Fruit fly (Drosophila melanogaster): ENCODE data around the gene Zcchc7.

The Zcchc7 gene

dm6 chr3L:16818063-16818462 is 27.1 kb upstream of the Zcchc7 start:
- TF ChIP-seq CTCF (optimal IDR thresholded peaks at IDR 0.05) (no peak), CG8478 (optimal IDR thresholded peaks at IDR 0.05) (no peak)

dm6 chr3L:16824725-16825124 is 20.5 kb upstream of the Zcchc7 start:
- TF ChIP-seq CTCF (optimal IDR thresholded peaks at IDR 0.05) (no peak), CG8478 (optimal IDR thresholded peaks at IDR 0.05) (no peak)

- TF ChIP-seq CTCF (optimal IDR thresholded peaks at IDR 0.05) = no peak
- no peak for TF ChIP-seq CG8478 (optimal IDR thresholded peaks at IDR 0.05)
Observed at dm6 chr3L:16825195-16825594, 20.0 kb upstream of the Zcchc7 start.

dm6 chr3L:16828967-16829366 is 16.2 kb upstream of the Zcchc7 start, which contains the start of gene CG13024:
Gene CG13024 (minus strand): TSS chr3L:16829074.
- TF ChIP-seq CG8478 (optimal IDR thresholded peaks at IDR 0.05) = no peak
- TF ChIP-seq CTCF (optimal IDR thresholded peaks at IDR 0.05) = no peak

dm6 chr3L:16829983-16830382 is 15.2 kb upstream of the Zcchc7 start:
- TF ChIP-seq CTCF (optimal IDR thresholded peaks at IDR 0.05) (no peak), CG8478 (optimal IDR thresholded peaks at IDR 0.05) (no peak)

- TF ChIP-seq CG8478 (optimal IDR thresholded peaks at IDR 0.05) = no peak
- no peak for TF ChIP-seq CTCF (optimal IDR thresholded peaks at IDR 0.05)
Observed at dm6 chr3L:16836732-16837131, 8.5 kb upstream of the Zcchc7 start.

dm6 chr3L:16840540-16840939 is 4.6 kb upstream of the Zcchc7 start:
- TF ChIP-seq CTCF (optimal IDR thresholded peaks at IDR 0.05) (no peak), CG8478 (optimal IDR thresholded peaks at IDR 0.05) (no peak)

dm6 chr3L:16842087-16842567 is 3.1 kb upstream of the Zcchc7 start, which contains the start of gene TSG101:
Gene TSG101 (plus strand): TSS chr3L:16842294.
- TF ChIP-seq CTCF (optimal IDR thresholded peaks at IDR 0.05) = peak in 1 of 2 experiments; percentile 18
- no peak for TF ChIP-seq CG8478 (optimal IDR thresholded peaks at IDR 0.05)

dm6 chr3L:16842952-16843351 is 2.2 kb upstream of the Zcchc7 start:
- no peak for TF ChIP-seq CTCF (optimal IDR thresholded peaks at IDR 0.05)
- no peak for TF ChIP-seq CG8478 (optimal IDR thresholded peaks at IDR 0.05)

- TF ChIP-seq CTCF (optimal IDR thresholded peaks at IDR 0.05) = no peak
- no peak for TF ChIP-seq CG8478 (optimal IDR thresholded peaks at IDR 0.05)
Observed at dm6 chr3L:16845607-16846277, 556 bp downstream of the Zcchc7 start, which contains the start of gene CG32161. Gene CG32161 (plus strand): TSS chr3L:16846227.

- no peak for TF ChIP-seq CG8478 (optimal IDR thresholded peaks at IDR 0.05)
- no peak for TF ChIP-seq CTCF (optimal IDR thresholded peaks at IDR 0.05)
Observed at dm6 chr3L:16851566-16851965, 6.4 kb downstream of the Zcchc7 start.

dm6 chr3L:16853533-16854386 is 8.6 kb downstream of the Zcchc7 start, which contains the start of gene sina:
Gene sina (plus strand): TSS chr3L:16853751.
- TF ChIP-seq CTCF (optimal IDR thresholded peaks at IDR 0.05) (peak; percentile 11 to 28), CG8478 (optimal IDR thresholded peaks at IDR 0.05) (no peak)

dm6 chr3L:16854387-16855033 is 9.3 kb downstream of the Zcchc7 start:
- TF ChIP-seq CG8478 (optimal IDR thresholded peaks at IDR 0.05) = no peak
- TF ChIP-seq CTCF (optimal IDR thresholded peaks at IDR 0.05) = no peak

dm6 chr3L:16855287-16855686 is 10.1 kb downstream of the Zcchc7 start:
- TF ChIP-seq CG8478 (optimal IDR thresholded peaks at IDR 0.05) = no peak
- no peak for TF ChIP-seq CTCF (optimal IDR thresholded peaks at IDR 0.05)

dm6 chr3L:16858780-16859179 is 13.6 kb downstream of the Zcchc7 start, which contains the start of gene sinah:
Gene sinah (plus strand): TSS chr3L:16859080.
- no peak for TF ChIP-seq CG8478 (optimal IDR thresholded peaks at IDR 0.05)
- TF ChIP-seq CTCF (optimal IDR thresholded peaks at IDR 0.05) = no peak

Data from S2 (cell line).